Worm (Caenorhabditis elegans) whole organism, late embryonic: ENCODE data around the gene B0272.4.
"Not testable (repeated sequence)": the region's sequence is repeated elsewhere in the genome, so short reads cannot be mapped to it uniquely, and the experiment has no call there.

Experiments
- C08G9.2 ChIP-seq: sonication (generic microtip); optimal IDR thresholded peaks from 2 replicates; lab custom pipeline; 2016; ENCODE audit warnings: mild to moderate bottlenecking, missing genetic modification characterization, moderate library complexity, missing compliant biosample characterization
- C38D4.7 ChIP-seq: fragments of 200-800 bp; sonication (Bioruptor generic); optimal IDR thresholded peaks from 2 replicates; lab custom pipeline; 2018; ENCODE audit warnings: mild to moderate bottlenecking, missing genetic modification characterization, moderate library complexity, missing compliant biosample characterization
- F13H6.1 ChIP-seq: sonication (generic microtip); optimal IDR thresholded peaks from 2 replicates; lab custom pipeline; 2016; ENCODE audit warnings: missing genetic modification characterization, missing compliant biosample characterization
- K09A11.1 ChIP-seq: sonication (generic microtip); optimal IDR thresholded peaks from 2 replicates; lab custom pipeline; 2017; ENCODE audit warnings: antibody characterized with exemption, mild to moderate bottlenecking, missing genetic modification characterization, missing compliant biosample characterization; ENCODE audit not compliant: insufficient read depth
- Y22D7AL.16 ChIP-seq: sonication (generic microtip); optimal IDR thresholded peaks from 2 replicates; lab custom pipeline; 2016; ENCODE audit warnings: missing genetic modification characterization, missing compliant biosample characterization
- ceh-14 ChIP-seq: sonication (generic microtip); optimal IDR thresholded peaks from 2 replicates; lab custom pipeline; 2016; ENCODE audit warnings: missing genotype, missing genetic modification characterization, missing compliant biosample characterization
- ceh-18 ChIP-seq: sonication (generic microtip); optimal IDR thresholded peaks from 2 replicates; lab custom pipeline; 2016; ENCODE audit warnings: missing genetic modification characterization, missing compliant biosample characterization
- ceh-19 ChIP-seq: fragments of 200-800 bp; sonication (Bioruptor generic); optimal IDR thresholded peaks from 2 replicates; lab custom pipeline; 2018; ENCODE audit warnings: mild to moderate bottlenecking, missing genetic modification characterization, missing compliant biosample characterization
- ceh-2 ChIP-seq: sonication (generic microtip); optimal IDR thresholded peaks from 2 replicates; lab custom pipeline; 2016; ENCODE audit warnings: missing genotype, missing genetic modification characterization, missing compliant biosample characterization
- ceh-30 ChIP-seq: fragments of 150-350 bp; optimal IDR thresholded peaks from 2 replicates; lab custom pipeline; 2014; ENCODE audit warnings: missing biosample characterization, missing genetic modification characterization
- ceh-31 ChIP-seq: sonication (generic microtip); optimal IDR thresholded peaks from 2 replicates; lab custom pipeline; 2016; ENCODE audit warnings: missing genetic modification characterization, missing compliant biosample characterization
- ceh-45 ChIP-seq: fragments of 200-800 bp; sonication (Bioruptor generic); IDR thresholded peaks from 2 replicates; pipeline ENCODE4 v1.3.6; 2022; ENCODE audit warnings: missing genetic modification reagents, missing genetic modification characterization, missing compliant biosample characterization
- ceh-48 ChIP-seq: sonication (generic microtip); optimal IDR thresholded peaks from 2 replicates; lab custom pipeline; 2016; ENCODE audit warnings: missing genetic modification characterization, inconsistent platforms, missing compliant biosample characterization
- ceh-6 ChIP-seq: fragments of 200-800 bp; sonication (Bioruptor generic); optimal IDR thresholded peaks from 2 replicates; lab custom pipeline; 2018; ENCODE audit warnings: mild to moderate bottlenecking, missing genetic modification characterization, missing compliant biosample characterization
- ceh-9 ChIP-seq: sonication (generic microtip); optimal IDR thresholded peaks from 2 replicates; lab custom pipeline; 2016; ENCODE audit warnings: mild to moderate bottlenecking, missing genetic modification characterization, inconsistent platforms, missing compliant biosample characterization
- dmd-4 ChIP-seq: sonication (generic microtip); optimal IDR thresholded peaks from 2 replicates; lab custom pipeline; 2016; ENCODE audit warnings: borderline replicate concordance, missing genetic modification characterization, missing compliant biosample characterization
- dve-1 ChIP-seq: sonication (generic microtip); optimal IDR thresholded peaks from 2 replicates; lab custom pipeline; 2017; ENCODE audit warnings: antibody characterized with exemption, mild to moderate bottlenecking, missing genetic modification characterization, missing compliant biosample characterization
- elt-2 ChIP-seq: sonication (generic microtip); optimal IDR thresholded peaks from 2 replicates; lab custom pipeline; 2016; ENCODE audit warnings: missing genetic modification reagents, missing genetic modification characterization, missing compliant biosample characterization
- ets-4 ChIP-seq: sonication (generic microtip); optimal IDR thresholded peaks from 2 replicates; lab custom pipeline; 2016; ENCODE audit warnings: missing genetic modification characterization, missing compliant biosample characterization
- fax-1 ChIP-seq: sonication (generic microtip); optimal IDR thresholded peaks from 2 replicates; lab custom pipeline; 2016; ENCODE audit warnings: missing genotype, missing genetic modification characterization, missing compliant biosample characterization
- hlh-15 ChIP-seq: sonication (generic microtip); optimal IDR thresholded peaks from 2 replicates; lab custom pipeline; 2016; ENCODE audit warnings: missing genetic modification characterization, missing compliant biosample characterization
- madf-2 ChIP-seq: sonication (generic microtip); optimal IDR thresholded peaks from 2 replicates; lab custom pipeline; 2017; ENCODE audit warnings: missing genetic modification characterization, missing compliant biosample characterization
- nfya-1 ChIP-seq: sonication (generic microtip); optimal IDR thresholded peaks from 2 replicates; lab custom pipeline; 2017; ENCODE audit warnings: missing genetic modification characterization, mild to moderate bottlenecking, missing compliant biosample characterization, antibody characterized with exemption, moderate library complexity
- nhr-11 ChIP-seq: fragments of 150-350 bp; optimal IDR thresholded peaks from 2 replicates; lab custom pipeline; 2014; ENCODE audit warnings: missing biosample characterization, missing genetic modification characterization
- npax-4 ChIP-seq: sonication (generic microtip); optimal IDR thresholded peaks from 2 replicates; lab custom pipeline; 2016; ENCODE audit warnings: missing genetic modification characterization, missing compliant biosample characterization
- odd-2 ChIP-seq: sonication (generic microtip); optimal IDR thresholded peaks from 2 replicates; lab custom pipeline; 2017; ENCODE audit warnings: antibody characterized with exemption, mild to moderate bottlenecking, missing genetic modification characterization, missing compliant biosample characterization
- pag-3 ChIP-seq: sonication (generic microtip); optimal IDR thresholded peaks from 2 replicates; lab custom pipeline; 2016; ENCODE audit warnings: missing compliant biosample characterization, missing genetic modification characterization, borderline replicate concordance
- pat-9 ChIP-seq: fragments of 200-800 bp; sonication (Bioruptor generic); optimal IDR thresholded peaks from 2 replicates; lab custom pipeline; 2018; ENCODE audit warnings: mild to moderate bottlenecking, missing genetic modification characterization, moderate library complexity, missing compliant biosample characterization
- pax-1 ChIP-seq: fragments of 150-350 bp; optimal IDR thresholded peaks from 2 replicates; lab custom pipeline; 2014; ENCODE audit warnings: missing biosample characterization, missing genetic modification characterization
- pha-2 ChIP-seq: sonication (generic microtip); optimal IDR thresholded peaks from 2 replicates; lab custom pipeline; 2017; ENCODE audit warnings: mild to moderate bottlenecking, missing genetic modification characterization, missing compliant biosample characterization
- pha-4 ChIP-seq: fragments of 150-350 bp; optimal IDR thresholded peaks from 2 replicates; lab custom pipeline; 2018; ENCODE audit warnings: missing biosample characterization, missing genetic modification reagents, missing genetic modification characterization
- pros-1 ChIP-seq: fragments of 150-350 bp; optimal IDR thresholded peaks from 2 replicates; lab custom pipeline; 2014; ENCODE audit warnings: missing biosample characterization, missing genetic modification reagents, missing genetic modification characterization
- rnt-1 ChIP-seq: sonication (generic microtip); optimal IDR thresholded peaks from 2 replicates; lab custom pipeline; 2016; ENCODE audit warnings: missing genetic modification characterization, missing compliant biosample characterization
- sdc-2 ChIP-seq: sonication (generic microtip); optimal IDR thresholded peaks from 2 replicates; lab custom pipeline; 2016; ENCODE audit warnings: missing genotype, missing genetic modification characterization, missing compliant biosample characterization
- sox-4 ChIP-seq: sonication (generic microtip); optimal IDR thresholded peaks from 2 replicates; lab custom pipeline; 2017; ENCODE audit warnings: mild to moderate bottlenecking, missing genetic modification characterization, inconsistent platforms, missing compliant biosample characterization
- syd-9 ChIP-seq: sonication (generic microtip); optimal IDR thresholded peaks from 2 replicates; lab custom pipeline; 2016; ENCODE audit warnings: mild to moderate bottlenecking, missing genetic modification characterization, moderate library complexity, missing compliant biosample characterization
- tbx-7 ChIP-seq: sonication (generic microtip); optimal IDR thresholded peaks from 2 replicates; lab custom pipeline; 2016; ENCODE audit warnings: missing genotype, missing genetic modification characterization, missing compliant biosample characterization
- ttx-3 ChIP-seq: sonication (generic microtip); optimal IDR thresholded peaks from 2 replicates; lab custom pipeline; 2016; ENCODE audit warnings: missing genetic modification reagents, missing genetic modification characterization, missing compliant biosample characterization
- unc-3 ChIP-seq, 2 experiments: fragments of 200-800 bp in 1 of 2; sonication (Bioruptor generic) in 1 of 2; sonication (generic microtip) in 1 of 2; conservative IDR thresholded peaks in 1 of 2; optimal IDR thresholded peaks in 1 of 2; 2 replicates each; pipeline versions ENCODE4 v1.3.6 to Lab custom; 2016 to 2022; ENCODE audit warnings: missing compliant biosample characterization in 2 of 2, missing genetic modification characterization in 2 of 2, missing genetic modification reagents in 1 of 2
- unc-42 ChIP-seq: sonication (generic microtip); optimal IDR thresholded peaks from 2 replicates; lab custom pipeline; 2016; ENCODE audit warnings: missing genotype, missing genetic modification characterization, missing compliant biosample characterization
- unc-55 ChIP-seq: sonication (generic microtip); optimal IDR thresholded peaks from 2 replicates; lab custom pipeline; 2017; ENCODE audit warnings: missing biosample characterization, missing genetic modification reagents, missing genetic modification characterization
- ztf-16 ChIP-seq: sonication (generic microtip); optimal IDR thresholded peaks from 2 replicates; lab custom pipeline; 2017; ENCODE audit warnings: missing genetic modification characterization, missing compliant biosample characterization

B0272.4 gene

ce11 chrX:9456579-9456978 is 28.3 kb downstream of the B0272.4 start:
- TF ChIP-seq pax-1 (tag; lab: Kevin White, UChicago) = no peak
- TF ChIP-seq ceh-19 (GFP tag; lab: Kevin White, UChicago) = no peak
- no peak for TF ChIP-seq C38D4.7 (GFP tag; lab: Kevin White, UChicago)
- TF ChIP-seq ceh-45 (GFP tag; lab: Robert Waterston, UW) = no peak
- no peak for TF ChIP-seq pros-1 (tag; lab: Kevin White, UChicago)
- no peak for TF ChIP-seq ttx-3 (tag; lab: Kevin White, UChicago)
- no peak for TF ChIP-seq sdc-2 (tag; lab: Kevin White, UChicago)
- TF ChIP-seq nhr-11 (tag; lab: Kevin White, UChicago) = no peak
- no peak for TF ChIP-seq pha-4 (tag; lab: Kevin White, UChicago)
- TF ChIP-seq unc-3 (GFP tag; conservative IDR thresholded peaks at IDR 0.05; lab: Robert Waterston, UW) = no peak
- TF ChIP-seq unc-3 (tag; optimal IDR thresholded peaks at IDR 0.05; lab: Kevin White, UChicago) = no peak
- TF ChIP-seq unc-42 (tag; lab: Kevin White, UChicago) = no peak
- TF ChIP-seq pha-2 (tag; lab: Kevin White, UChicago) = no peak
- no peak for TF ChIP-seq sox-4 (tag; lab: Kevin White, UChicago)
- no peak for TF ChIP-seq elt-2 (tag; lab: Kevin White, UChicago)
- TF ChIP-seq odd-2 (tag; lab: Kevin White, UChicago) = no peak
- no peak for TF ChIP-seq ceh-48 (tag; lab: Kevin White, UChicago)
- TF ChIP-seq, all 69 proteins: peak for 0

DNA sequence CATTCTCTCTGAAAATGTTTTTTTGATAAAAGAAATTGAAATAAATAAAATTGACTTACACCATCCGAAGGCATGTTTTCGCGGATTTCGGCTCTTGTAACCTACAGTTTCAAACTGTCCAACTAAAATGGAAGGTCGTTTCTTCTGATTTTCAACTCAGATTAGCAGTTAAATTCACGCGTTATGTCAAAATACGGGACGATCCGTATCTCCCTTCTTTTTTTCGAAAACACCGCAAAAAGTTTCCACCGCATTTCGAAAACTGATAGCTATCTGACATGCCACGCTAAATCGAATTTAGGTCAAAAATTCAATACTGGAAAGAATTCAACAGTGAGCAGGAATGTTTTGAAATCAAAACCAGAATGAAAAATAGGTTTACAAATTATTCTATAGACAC is 29.9 kb downstream of the B0272.4 start, which contains the start of gene tba-8:
Gene tba-8, minus strand, starts transcription at position 207 of the 400 bp plus-strand sequence.
- TF ChIP-seq pag-3 (tag; lab: Kevin White, UChicago) (no peak), pat-9 (tag; lab: Kevin White, UChicago) (no peak), hlh-15 (tag; lab: Kevin White, UChicago) (no peak), ceh-45 (GFP tag; lab: Robert Waterston, UW) (no peak), rnt-1 (tag; lab: Kevin White, UChicago) (no peak)
- TF ChIP-seq, all 69 proteins: peak for 0

DNA sequence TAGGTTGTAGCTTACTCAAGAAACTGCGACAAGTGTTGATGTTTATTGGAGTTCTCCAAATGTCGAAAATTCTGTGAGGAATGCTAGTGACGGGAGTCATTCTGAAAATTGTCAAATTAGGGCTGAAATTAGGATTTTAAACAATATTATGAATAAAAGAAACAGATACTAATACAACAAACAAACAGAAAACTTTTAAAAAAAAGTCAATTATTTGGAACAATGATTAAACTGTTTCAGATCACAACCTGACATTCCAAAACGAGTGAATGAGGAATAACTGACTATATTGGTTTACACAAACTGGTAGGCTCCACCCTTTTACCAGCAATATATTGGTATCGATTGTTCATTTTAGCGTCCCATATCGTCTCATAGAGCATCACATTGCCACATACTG is 32.6 kb downstream of the B0272.4 start, which contains the start of gene ZK899.5:
Gene ZK899.5, minus strand, starts transcription at position 101 of the 400 bp plus-strand sequence.
- not testable (repeated sequence) for TF ChIP-seq pag-3, ceh-9, madf-2 (tag; lab: Kevin White, UChicago)

ce11 chrX:9463045-9463444 is 34.8 kb downstream of the B0272.4 start, which contains the start of gene ZK899.6:
TSS of gene ZK899.6 (plus strand) at chrX:9463345.
- TF ChIP-seq sdc-2 (tag; lab: Kevin White, UChicago); ceh-31 (tag; lab: Kevin White, UChicago); npax-4: not testable (repeated sequence)

DNA sequence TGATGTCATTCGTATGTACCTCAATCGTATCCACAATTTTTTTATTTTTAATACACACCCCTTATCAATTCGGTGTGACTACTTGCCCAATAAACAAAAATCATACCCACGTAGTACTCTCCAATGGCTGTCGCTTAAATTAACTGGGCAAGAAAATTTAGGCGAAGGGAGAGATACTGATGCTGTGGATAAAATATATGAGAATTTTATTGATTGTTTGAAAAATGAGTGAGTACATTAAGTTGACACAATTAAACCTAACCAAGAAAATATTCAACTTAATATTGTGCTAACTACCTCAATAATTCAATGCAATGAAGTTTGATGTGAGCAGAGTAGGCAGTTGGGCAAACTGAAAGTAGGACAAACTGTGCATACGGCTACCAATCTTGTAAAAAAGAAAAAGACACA is 37.5 kb downstream of the B0272.4 start:
- TF ChIP-seq tbx-7 (tag; lab: Kevin White, UChicago) (peak; percentile 47), ceh-6 (GFP tag; lab: Kevin White, UChicago) (peak; percentile 5), madf-2 (tag; lab: Kevin White, UChicago) (peak; percentile 58), K09A11.1 (tag; lab: Kevin White, UChicago) (peak; percentile 80), ceh-30 (tag; lab: Kevin White, UChicago) (peak; percentile 13), unc-55 (GFP tag; lab: Kevin White, UChicago) (peak; percentile 80), ets-4 (peak; percentile 70), F13H6.1 (tag; lab: Kevin White, UChicago) (peak; percentile 59), ztf-16 (tag; lab: Kevin White, UChicago) (peak; percentile 67), sdc-2 (tag; lab: Kevin White, UChicago) (peak; percentile 99), fax-1 (tag; lab: Kevin White, UChicago) (no peak), dve-1 (tag; lab: Kevin White, UChicago) (peak; percentile 96), odd-2 (tag; lab: Kevin White, UChicago) (peak; percentile 42), ceh-14 (tag; lab: Kevin White, UChicago) (peak; percentile 63), ceh-18 (tag; lab: Kevin White, UChicago) (peak; percentile 98), C08G9.2 (tag; lab: Kevin White, UChicago) (peak; percentile 70), ceh-45 (GFP tag; lab: Robert Waterston, UW) (no peak), syd-9 (tag; lab: Kevin White, UChicago) (peak; percentile 60), ceh-2 (tag; lab: Kevin White, UChicago) (peak; percentile 63), dmd-4 (tag; lab: Kevin White, UChicago) (peak; percentile 27), Y22D7AL.16 (tag; lab: Kevin White, UChicago) (no peak), nfya-1 (peak; percentile 96)
